Worm (Caenorhabditis elegans): ENCODE measurements around the gene ZK180.8.
A peak's percentile ranks its signal among the peaks of the same experiment; 100 is the strongest.

Gene ZK180.8

ce11 chrIV:4513269-4513819, 1.8 kb upstream of the ZK180.8 start, which contains the start of gene sar-1 (continued):
- TF ChIP-seq unc-62 (GFP tag; optimal IDR thresholded peaks at IDR 0.05), result no peak
- peak in 1 of 2 experiments; percentile 45 for TF ChIP-seq mdl-1 (tag; optimal IDR thresholded peaks at IDR 0.05)
- TF ChIP-seq tbx-2 (tag; optimal IDR thresholded peaks at IDR 0.05), result peak; percentile 88
- peak; percentile 80 to 85 for TF ChIP-seq efl-1 (optimal IDR thresholded peaks at IDR 0.05)
- peak; percentile 76 to 98 for TF ChIP-seq efl-1 (GFP tag; optimal IDR thresholded peaks at IDR 0.05 in 1 of 2)
- peak; percentile 35 for TF ChIP-seq unc-130 (tag; optimal IDR thresholded peaks at IDR 0.05)
- TF ChIP-seq mef-2 (tag; optimal IDR thresholded peaks at IDR 0.05), result no peak
- TF ChIP-seq fkh-4 (tag; optimal IDR thresholded peaks at IDR 0.05; ENCODE audit: borderline replicate concordance), result no peak
- no peak for TF ChIP-seq ceh-90 (tag; optimal IDR thresholded peaks at IDR 0.05)
- TF ChIP-seq pqm-1 (tag; optimal IDR thresholded peaks at IDR 0.05), result no peak
- TF ChIP-seq F16B12.6 (tag; optimal IDR thresholded peaks at IDR 0.05), result peak; percentile 60
- TF ChIP-seq C04F5.9 (tag; optimal IDR thresholded peaks at IDR 0.05), result peak; percentile 35
- TF ChIP-seq fkh-10 (GFP tag; optimal IDR thresholded peaks at IDR 0.05), result peak; percentile 54
- peak; percentile 18 for TF ChIP-seq efl-3 (GFP tag; optimal IDR thresholded peaks at IDR 0.05)
- TF ChIP-seq lin-15B (tag; optimal IDR thresholded peaks at IDR 0.05), result peak; percentile 63
- peak; percentile 86 for TF ChIP-seq nhr-20 (tag; optimal IDR thresholded peaks at IDR 0.05)
- no peak for TF ChIP-seq unc-98 (GFP tag; IDR thresholded peaks at IDR 0.05)
- peak; percentile 58 to 83 (median 80) for TF ChIP-seq dpl-1 (GFP tag; optimal IDR thresholded peaks at IDR 0.05)
- TF ChIP-seq vab-15 (tag; optimal IDR thresholded peaks at IDR 0.05), result no peak
- no peak for TF ChIP-seq Y116A8C.19 (tag; optimal IDR thresholded peaks at IDR 0.05; ENCODE audit: borderline replicate concordance)
- peak; percentile 17 for TF ChIP-seq aha-1 (tag; optimal IDR thresholded peaks at IDR 0.05)
- TF ChIP-seq ceh-82 (tag; optimal IDR thresholded peaks at IDR 0.05), result peak; percentile 73 to 80 (median 80)
- peak; percentile 71 for TF ChIP-seq fkh-8 (tag; optimal IDR thresholded peaks at IDR 0.05)
- peak; percentile 88 for TF ChIP-seq lin-14 (GFP tag; optimal IDR thresholded peaks at IDR 0.05)
- TF ChIP-seq nhr-77 (tag; optimal IDR thresholded peaks at IDR 0.05), result peak; percentile 64
- TF ChIP-seq jun-1 (tag; optimal IDR thresholded peaks at IDR 0.05), result peak; percentile 69
- TF ChIP-seq ces-1 (GFP tag; optimal IDR thresholded peaks at IDR 0.05), result no peak
- TF ChIP-seq ztf-4 (tag; optimal IDR thresholded peaks at IDR 0.05), result peak; percentile 53
- TF ChIP-seq blmp-1 (tag; optimal IDR thresholded peaks at IDR 0.05), result peak; percentile 45
- TF ChIP-seq ets-5 (GFP tag; IDR thresholded peaks at IDR 0.05), result no peak
- no peak; the same call in 1 of the 2 replicates for TF ChIP-seq mab-9 (GFP tag; IDR thresholded peaks at IDR 0.05)
- peak in 2 of 6 experiments; percentile 13 to 27 for TF ChIP-seq elt-3 (tag; optimal IDR thresholded peaks at IDR 0.05)
- TF ChIP-seq rnt-1 (tag; optimal IDR thresholded peaks at IDR 0.05), result peak; percentile 91
- TF ChIP-seq hlh-4 (tag; optimal IDR thresholded peaks at IDR 0.05), result no peak
- TF ChIP-seq sup-37 (GFP tag; optimal IDR thresholded peaks at IDR 0.05), result peak; percentile 69
- TF ChIP-seq pax-3 (tag; optimal IDR thresholded peaks at IDR 0.05), result peak; percentile 72
- peak; percentile 88 for TF ChIP-seq unc-86 (tag; optimal IDR thresholded peaks at IDR 0.05)
- TF ChIP-seq C34B4.2 (tag; optimal IDR thresholded peaks at IDR 0.05), result no peak
- TF ChIP-seq ceh-8 (GFP tag; optimal IDR thresholded peaks at IDR 0.05), result peak; percentile 80
- TF ChIP-seq sptf-1 (tag; optimal IDR thresholded peaks at IDR 0.05), result no peak
- TF ChIP-seq lsy-2 (tag; optimal IDR thresholded peaks at IDR 0.05), result peak; percentile 85 to 89
- TF ChIP-seq nhr-19 (GFP tag; conservative IDR thresholded peaks at IDR 0.05), result peak; percentile 83
- peak; percentile 60 for TF ChIP-seq sox-4 (tag; optimal IDR thresholded peaks at IDR 0.05)
- no peak for TF ChIP-seq ceh-63 (GFP tag; optimal IDR thresholded peaks at IDR 0.05)
- peak; percentile 29 for TF ChIP-seq elt-2 (tag; optimal IDR thresholded peaks at IDR 0.05)
- no peak for TF ChIP-seq ama-1 (optimal IDR thresholded peaks at IDR 0.05)
- no peak for TF ChIP-seq pag-3 (tag; optimal IDR thresholded peaks at IDR 0.05; ENCODE audit: borderline replicate concordance, insufficient read depth)
- TF ChIP-seq fos-1 (tag; optimal IDR thresholded peaks at IDR 0.05), result peak; percentile 80
- TF ChIP-seq lin-39 (tag; optimal IDR thresholded peaks at IDR 0.05), result peak; percentile 74
- no peak for TF ChIP-seq nhr-12 (tag; optimal IDR thresholded peaks at IDR 0.05)
- TF ChIP-seq zag-1 (tag; optimal IDR thresholded peaks at IDR 0.05), result no peak
- TF ChIP-seq zip-4 (GFP tag; optimal IDR thresholded peaks at IDR 0.05), result peak; percentile 59
- peak; percentile 62 for TF ChIP-seq aly-2 (tag; optimal IDR thresholded peaks at IDR 0.05)
